Fruit fly (Drosophila melanogaster): Measurements from ENCODE around the gene Hsc70-2.

DNA sequence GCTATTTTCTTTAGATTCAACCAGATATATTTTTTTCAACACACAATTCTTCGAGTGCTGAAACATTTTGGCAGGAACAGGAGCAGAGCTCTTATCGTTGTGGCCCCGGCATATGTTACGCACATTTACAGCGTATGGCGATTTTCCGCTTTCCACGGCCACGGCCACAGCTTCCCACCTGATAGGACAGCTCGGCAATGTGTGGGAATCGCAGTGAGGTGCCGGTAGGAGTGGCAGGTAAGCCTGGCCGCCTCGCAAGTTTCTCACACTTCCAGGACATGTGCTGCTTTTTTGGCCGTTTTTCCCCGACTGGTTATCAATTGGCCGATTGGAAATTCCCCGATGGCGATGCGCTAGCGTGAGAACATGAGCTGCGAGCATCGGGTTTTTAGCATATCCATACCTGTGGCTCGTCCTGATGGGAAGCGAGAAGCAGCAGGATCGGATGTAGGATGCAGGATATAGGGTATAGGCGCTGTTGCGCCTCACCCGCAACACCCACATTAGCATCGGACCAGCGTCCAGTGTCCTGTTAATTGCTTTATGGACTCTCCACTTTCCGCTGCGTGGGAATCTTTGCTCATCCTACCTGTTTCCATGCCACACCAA, 25.6 kb downstream of the Hsc70-2 start:
- no peak for TF ChIP-seq CG11294 (GFP tag; IDR thresholded peaks at IDR 0.05)
- TF ChIP-seq fd85E (GFP tag; optimal IDR thresholded peaks at IDR 0.05) = no peak
- no peak for TF ChIP-seq CG6854 (GFP tag; optimal IDR thresholded peaks at IDR 0.05)
- no peak for TF ChIP-seq topi (GFP tag; optimal IDR thresholded peaks at IDR 0.05)
- no peak for TF ChIP-seq lz (GFP tag; optimal IDR thresholded peaks at IDR 0.05)
- no peak for TF ChIP-seq CG6808 (GFP tag; optimal IDR thresholded peaks at IDR 0.05)
- TF ChIP-seq CG8119 (GFP tag; IDR thresholded peaks at IDR 0.05) = no peak
- TF ChIP-seq dac (GFP tag; optimal IDR thresholded peaks at IDR 0.05) = no peak
- no peak for TF ChIP-seq Lpt (GFP tag; optimal IDR thresholded peaks at IDR 0.05)

Data from whole organism, prepupa.